Fruit fly (Drosophila melanogaster): ENCODE data around the gene CG32240.

dm6 chr3L:4411025-4411873, 29.8 kb upstream of the CG32240 start:
- TF ChIP-seq CG4318 (GFP tag; optimal IDR thresholded peaks at IDR 0.05) (no peak), fd59A (GFP tag; optimal IDR thresholded peaks at IDR 0.05) (no peak), Ets21C (GFP tag; optimal IDR thresholded peaks at IDR 0.05) (no peak), achi (GFP tag; optimal IDR thresholded peaks at IDR 0.05) (no peak), CG11294 (GFP tag; IDR thresholded peaks at IDR 0.05) (no peak), spab (GFP tag; optimal IDR thresholded peaks at IDR 0.05) (no peak), CG34406 (GFP tag; optimal IDR thresholded peaks at IDR 0.05) (no peak), Hr4 (GFP tag; optimal IDR thresholded peaks at IDR 0.05) (peak; percentile 21), pdm3 (GFP tag; optimal IDR thresholded peaks at IDR 0.05) (no peak), CG31627 (GFP tag; optimal IDR thresholded peaks at IDR 0.05) (no peak), CG9139 (GFP tag; optimal IDR thresholded peaks at IDR 0.05) (no peak), Met (GFP tag; optimal IDR thresholded peaks at IDR 0.05) (peak; percentile 24), Blimp-1 (GFP tag; optimal IDR thresholded peaks at IDR 0.05) (no peak)
